Worm (Caenorhabditis elegans) whole organism, L4 larva: Measurements from ENCODE around the gene srh-46.

ENCODE experiments used
- D1046.2 ChIP-seq: fragments of 200-800 bp; sonication (Bioruptor generic); IDR thresholded peaks from 2 replicates; pipeline ENCODE4 v1.3.6; 2022; ENCODE audit warnings: missing genetic modification characterization, missing compliant biosample characterization
- F26F4.8 ChIP-seq: fragments of 200-800 bp; sonication (Bioruptor generic); conservative IDR thresholded peaks from 2 replicates; pipeline ENCODE4 v1.3.6; 2022; ENCODE audit warnings: missing genetic modification characterization, missing compliant biosample characterization
- F49E8.2 ChIP-seq: sonication (generic microtip); optimal IDR thresholded peaks from 2 replicates; lab custom pipeline; 2016; ENCODE audit warnings: missing compliant biosample characterization, mild to moderate bottlenecking, missing genetic modification characterization, borderline replicate concordance
- T20F7.1 ChIP-seq: fragments of 200-800 bp; sonication (Bioruptor generic); optimal IDR thresholded peaks from 2 replicates; lab custom pipeline; 2018; ENCODE audit warnings: mild to moderate bottlenecking, missing genetic modification characterization, missing compliant biosample characterization
- T26A8.4 ChIP-seq: fragments of 200-800 bp; sonication (Bioruptor generic); IDR thresholded peaks from 2 replicates; pipeline ENCODE4 v1.3.6; 2022; ENCODE audit warnings: missing genetic modification characterization, missing compliant biosample characterization
- Y5F2A.4 ChIP-seq: fragments of 200-800 bp; sonication (Bioruptor generic); optimal IDR thresholded peaks from 2 replicates; lab custom pipeline; 2018; ENCODE audit warnings: mild to moderate bottlenecking, missing genetic modification characterization, missing compliant biosample characterization
- Y75B8A.6 ChIP-seq: fragments of 200-800 bp; sonication (Bioruptor generic); IDR thresholded peaks from 2 replicates; pipeline ENCODE4 v1.3.6; 2022; ENCODE audit warnings: missing genetic modification reagents, missing genetic modification characterization, missing compliant biosample characterization
- ZK337.2 ChIP-seq: fragments of 200-800 bp; sonication (Bioruptor generic); IDR thresholded peaks from 2 replicates; pipeline ENCODE4 v1.3.6; 2022; ENCODE audit warnings: missing genetic modification reagents, missing genetic modification characterization, missing compliant biosample characterization
- aly-2 ChIP-seq: sonication (generic microtip); optimal IDR thresholded peaks from 2 replicates; lab custom pipeline; 2018; ENCODE audit warnings: missing biosample characterization, missing genetic modification characterization
- ceh-20 ChIP-seq: fragments of 200-800 bp; sonication (Bioruptor generic); IDR thresholded peaks from 2 replicates; pipeline ENCODE4 v1.3.6; 2022; ENCODE audit warnings: missing genetic modification reagents, missing genetic modification characterization, missing compliant biosample characterization
- ceh-44 ChIP-seq: fragments of 200-800 bp; sonication (Bioruptor generic); IDR thresholded peaks from 2 replicates; pipeline ENCODE4 v1.3.6; 2022; ENCODE audit warnings: missing genetic modification reagents, missing genetic modification characterization, missing compliant biosample characterization
- ceh-82 ChIP-seq: sonication (generic microtip); optimal IDR thresholded peaks from 2 replicates; lab custom pipeline; 2017; ENCODE audit warnings: missing biosample characterization, missing genetic modification characterization
- ctbp-1 ChIP-seq: fragments of 200-800 bp; sonication (Bioruptor generic); IDR thresholded peaks from 2 replicates; pipeline ENCODE4 v1.3.6; 2022; ENCODE audit warnings: missing genetic modification reagents, missing genetic modification characterization, missing compliant biosample characterization
- daf-16 ChIP-seq, 3 experiments: sonication (generic microtip); optimal IDR thresholded peaks; 2 replicates each; lab custom pipeline; 2016 to 2017; ENCODE audit warnings: missing genetic modification characterization in 3 of 3, missing genetic modification reagents in 3 of 3, mild to moderate bottlenecking in 2 of 3, missing compliant biosample characterization in 2 of 3, missing biosample characterization in 1 of 3, moderate library complexity in 1 of 3
- duxl-1 ChIP-seq: sonication (generic microtip); optimal IDR thresholded peaks from 2 replicates; lab custom pipeline; 2016; ENCODE audit warnings: mild to moderate bottlenecking, missing genetic modification characterization, moderate library complexity, missing compliant biosample characterization; ENCODE audit not compliant: poor library complexity
- hif-1 ChIP-seq, 2 experiments: sonication (generic microtip); optimal IDR thresholded peaks; 2 replicates each; lab custom pipeline; 2016 to 2017; ENCODE audit warnings: missing compliant biosample characterization in 2 of 2, missing genetic modification characterization in 2 of 2, missing genetic modification reagents in 2 of 2, missing genotype in 2 of 2, mild to moderate bottlenecking in 1 of 2
- hlh-11 ChIP-seq: fragments of 200-800 bp; sonication (Bioruptor generic); optimal IDR thresholded peaks from 2 replicates; lab custom pipeline; 2018; ENCODE audit warnings: mild to moderate bottlenecking, missing genetic modification characterization, missing compliant biosample characterization
- hlh-30 ChIP-seq: sonication (generic microtip); optimal IDR thresholded peaks from 2 replicates; lab custom pipeline; 2017; ENCODE audit warnings: antibody characterized with exemption, mild to moderate bottlenecking, missing genetic modification characterization, missing compliant biosample characterization; ENCODE audit not compliant: insufficient read depth
- hmg-1.1 ChIP-seq: fragments of 200-800 bp; sonication (Bioruptor generic); IDR thresholded peaks from 2 replicates; pipeline ENCODE4 v1.3.6; 2022; ENCODE audit warnings: missing genetic modification reagents, missing genetic modification characterization, missing compliant biosample characterization
- lin-13 ChIP-seq: fragments of 150-350 bp; optimal IDR thresholded peaks from 2 replicates; lab custom pipeline; 2014; ENCODE audit warnings: missing biosample characterization, missing genetic modification reagents, missing genetic modification characterization
- lin-39 ChIP-seq: fragments of 150-350 bp; optimal IDR thresholded peaks from 2 replicates; lab custom pipeline; 2014; ENCODE audit warnings: missing biosample characterization, missing genetic modification reagents, missing genetic modification characterization
- madf-5 ChIP-seq, 2 experiments: fragments of 200-800 bp; sonication (Bioruptor generic); IDR thresholded peaks; 2 replicates each; pipeline ENCODE4 v1.3.6; 2022; ENCODE audit warnings: missing compliant biosample characterization in 2 of 2, missing genetic modification characterization in 2 of 2
- mep-1 ChIP-seq: fragments of 150-350 bp; sonication (generic microtip); optimal IDR thresholded peaks from 3 replicates; lab custom pipeline; 2014; ENCODE audit warnings: missing biosample characterization, missing genetic modification characterization
- mxl-2 ChIP-seq: fragments of 200-800 bp; sonication (Bioruptor generic); conservative IDR thresholded peaks from 2 replicates; pipeline ENCODE4 v1.3.6; 2022; ENCODE audit warnings: missing genetic modification reagents, missing genetic modification characterization, missing compliant biosample characterization
- mxl-3 ChIP-seq: fragments of 200-800 bp; sonication (Bioruptor generic); optimal IDR thresholded peaks from 2 replicates; lab custom pipeline; 2018; ENCODE audit warnings: mild to moderate bottlenecking, missing genetic modification characterization, missing compliant biosample characterization
- nhr-11 ChIP-seq: fragments of 150-350 bp; optimal IDR thresholded peaks from 2 replicates; lab custom pipeline; 2014; ENCODE audit warnings: missing biosample characterization, missing genetic modification characterization
- nhr-28 ChIP-seq: fragments of 150-350 bp; optimal IDR thresholded peaks from 2 replicates; lab custom pipeline; 2014; ENCODE audit warnings: missing biosample characterization, missing genetic modification characterization
- nhr-42 ChIP-seq: fragments of 200-800 bp; sonication (Bioruptor generic); IDR thresholded peaks from 2 replicates; pipeline ENCODE4 v1.3.6; 2022; ENCODE audit warnings: missing genetic modification characterization, missing compliant biosample characterization
- nhr-6 ChIP-seq: fragments of 150-350 bp; optimal IDR thresholded peaks from 2 replicates; lab custom pipeline; 2014; ENCODE audit warnings: missing biosample characterization, missing genetic modification characterization
- sdz-12 ChIP-seq: fragments of 200-800 bp; sonication (Bioruptor generic); optimal IDR thresholded peaks from 2 replicates; lab custom pipeline; 2018; ENCODE audit warnings: mild to moderate bottlenecking, missing genetic modification characterization, missing compliant biosample characterization
- tra-1 ChIP-seq: fragments of 200-800 bp; sonication (Bioruptor generic); IDR thresholded peaks from 2 replicates; pipeline ENCODE4 v1.3.6; 2022; ENCODE audit warnings: missing genetic modification reagents, missing genetic modification characterization, missing compliant biosample characterization
- vab-7 ChIP-seq: fragments of 200-800 bp; sonication (Bioruptor generic); IDR thresholded peaks from 2 replicates; pipeline ENCODE4 v1.3.6; 2022; ENCODE audit warnings: missing genetic modification reagents, missing genetic modification characterization, missing compliant biosample characterization
- zag-1 ChIP-seq: fragments of 150-350 bp; optimal IDR thresholded peaks from 2 replicates; lab custom pipeline; 2014; ENCODE audit warnings: missing biosample characterization, missing genetic modification characterization
- ztf-11 ChIP-seq: fragments of 150-350 bp; optimal IDR thresholded peaks from 2 replicates; lab custom pipeline; 2014; ENCODE audit warnings: missing biosample characterization, missing genetic modification characterization

The srh-46 gene

ce11 chrV:11311013-11311472 is 8.4 kb upstream of the srh-46 start, which contains the start of gene T03F7.7 (continued):
- TF ChIP-seq Y5F2A.4 (GFP tag; lab: Kevin White, UChicago) (no peak), daf-16 (GFP tag; optimal IDR thresholded peaks at IDR 0.05; lab: Kevin White, UChicago) (no peak), daf-16 (tag; optimal IDR thresholded peaks at IDR 0.05; lab: Kevin White, UChicago) (peak; percentile 55), T20F7.1 (no peak), sdz-12 (GFP tag; lab: Kevin White, UChicago) (no peak), D1046.2 (no peak), ztf-11 (tag; lab: Kevin White, UChicago) (no peak), ceh-20 (GFP tag; lab: Robert Waterston, UW) (no peak), ceh-82 (tag; lab: Kevin White, UChicago) (no peak), hif-1 (tag; optimal IDR thresholded peaks at IDR 0.05; lab: Kevin White, UChicago) (no peak)

ce11 chrV:11308915-11309314 is 6.2 kb upstream of the srh-46 start:
- TF ChIP-seq lin-13 (GFP tag; lab: Kevin White, UChicago) (no peak), nhr-11 (peak; percentile 56), hlh-11 (tag; lab: Kevin White, UChicago) (peak; percentile 22), ZK337.2 (GFP tag; lab: Robert Waterston, UW) (peak; percentile 45; the same call in 1 of the 2 replicates), zag-1 (no peak), nhr-28 (tag; lab: Kevin White, UChicago) (peak; percentile 46), daf-16 (GFP tag; optimal IDR thresholded peaks at IDR 0.05; lab: Kevin White, UChicago) (peak in 1 of 2 experiments; percentile 58), daf-16 (tag; optimal IDR thresholded peaks at IDR 0.05; lab: Kevin White, UChicago) (no peak), tra-1 (GFP tag; lab: Robert Waterston, UW) (0 out of 2 replicates have a peak, but pooled peaks have one; percentile 20), ceh-20 (GFP tag; lab: Robert Waterston, UW) (0 out of 2 replicates have a peak, but pooled peaks have one; percentile 25), nhr-6 (no peak), duxl-1 (tag; lab: Kevin White, UChicago) (no peak), hlh-30 (tag; lab: Kevin White, UChicago) (peak; percentile 22), mxl-3 (GFP tag; lab: Kevin White, UChicago) (peak; percentile 20), vab-7 (GFP tag; lab: Robert Waterston, UW) (no peak)

- TF ChIP-seq nhr-42 (GFP tag; lab: Robert Waterston, UW): no peak
- TF ChIP-seq nhr-6: no peak
- no peak for TF ChIP-seq Y75B8A.6 (GFP tag; lab: Robert Waterston, UW)
- no peak for TF ChIP-seq F26F4.8
- no peak for TF ChIP-seq mep-1 (tag; lab: Kevin White, UChicago)
- no peak for TF ChIP-seq Y5F2A.4 (GFP tag; lab: Kevin White, UChicago)
- no peak for TF ChIP-seq tra-1 (GFP tag; lab: Robert Waterston, UW)
- TF ChIP-seq ceh-82 (tag; lab: Kevin White, UChicago): no peak
- no peak for TF ChIP-seq lin-39 (tag; lab: Kevin White, UChicago)
- TF ChIP-seq madf-5 (GFP tag; IDR thresholded peaks at IDR 0.05; lab: Robert Waterston, UW): no peak
- TF ChIP-seq mxl-2 (GFP tag; lab: Robert Waterston, UW): no peak
- TF ChIP-seq, all 104 proteins: peak for 0
Observed at ce11 chrV:11308346-11308745, 5.7 kb upstream of the srh-46 start, which contains the start of gene snf-11. Gene snf-11, minus strand, starts transcription at chrV:11308446.

ce11 chrV:11307781-11308180 is 5.1 kb upstream of the srh-46 start:
- TF ChIP-seq daf-16 (GFP tag; optimal IDR thresholded peaks at IDR 0.05; lab: Kevin White, UChicago) (peak in 1 of 2 experiments; percentile 11), daf-16 (tag; optimal IDR thresholded peaks at IDR 0.05; lab: Kevin White, UChicago) (no peak), ceh-44 (GFP tag; lab: Robert Waterston, UW) (no peak), ceh-20 (GFP tag; lab: Robert Waterston, UW) (peak; percentile 47; the same call in 1 of the 2 replicates), T26A8.4 (GFP tag; lab: Robert Waterston, UW) (no peak), F49E8.2 (tag; lab: Kevin White, UChicago) (no peak), hlh-30 (tag; lab: Kevin White, UChicago) (no peak), ctbp-1 (no peak), hmg-1.1 (no peak), nhr-11 (peak; percentile 9), hlh-11 (tag; lab: Kevin White, UChicago) (peak; percentile 35), aly-2 (no peak)
- TF ChIP-seq, all 104 proteins: peak for 4
